Fruit fly (Drosophila melanogaster): Measurements from ENCODE around the gene CG42249.

Gene CG42249

DNA sequence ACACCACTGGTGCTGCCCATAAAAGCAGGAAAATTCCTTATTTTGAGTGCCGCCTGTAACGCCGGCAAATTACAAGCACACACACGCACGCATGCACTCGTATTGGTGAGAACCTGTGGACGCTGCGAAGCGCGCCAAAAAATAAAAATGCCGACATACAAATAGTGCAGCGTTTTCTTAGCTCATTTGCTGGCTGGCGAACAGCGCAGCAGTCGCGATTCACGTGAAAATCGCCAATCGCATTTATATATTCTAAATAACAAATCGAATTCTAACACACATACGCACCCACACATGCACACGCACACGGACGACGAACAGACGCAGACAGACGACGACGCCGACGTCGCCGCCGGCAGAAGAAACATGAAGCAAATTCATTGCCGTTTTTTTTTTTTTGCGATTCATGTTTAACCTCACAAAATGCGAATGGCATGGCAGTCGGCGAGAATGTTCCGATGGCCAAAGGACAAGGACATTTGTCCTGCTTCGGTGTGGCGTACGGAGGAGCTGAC lies 51.5 kb downstream of the CG42249 start:
- TF ChIP-seq Hr96 (GFP tag; optimal IDR thresholded peaks at IDR 0.05) (no peak), kay (GFP tag; ENCODE audit: borderline replicate concordance) (no peak), cic (GFP tag; optimal IDR thresholded peaks at IDR 0.05) (peak; percentile 9), CG14711 (tag; optimal IDR thresholded peaks at IDR 0.05) (no peak), CG7045 (GFP tag; optimal IDR thresholded peaks at IDR 0.05) (no peak), CG11617 (GFP tag; optimal IDR thresholded peaks at IDR 0.05) (no peak), CG1620 (GFP tag; optimal IDR thresholded peaks at IDR 0.05) (no peak), Clk (GFP tag; optimal IDR thresholded peaks at IDR 0.05) (no peak), CG7101 (tag; optimal IDR thresholded peaks at IDR 0.05) (no peak), Crg-1 (GFP tag; optimal IDR thresholded peaks at IDR 0.05) (no peak), ovo (GFP tag; optimal IDR thresholded peaks at IDR 0.05) (no peak), bab1 (GFP tag; optimal IDR thresholded peaks at IDR 0.05) (no peak), toe (GFP tag; optimal IDR thresholded peaks at IDR 0.05) (no peak), pad (GFP tag; optimal IDR thresholded peaks at IDR 0.05) (no peak), tj (GFP tag; optimal IDR thresholded peaks at IDR 0.05) (peak; percentile 61), CG33017 (tag; optimal IDR thresholded peaks at IDR 0.05) (no peak), cnc (optimal IDR thresholded peaks at IDR 0.05) (no peak), CG5204 (GFP tag; optimal IDR thresholded peaks at IDR 0.05) (no peak), Mnt (GFP tag; optimal IDR thresholded peaks at IDR 0.05) (peak; percentile 81), CG12768 (GFP tag; optimal IDR thresholded peaks at IDR 0.05) (no peak)

DNA sequence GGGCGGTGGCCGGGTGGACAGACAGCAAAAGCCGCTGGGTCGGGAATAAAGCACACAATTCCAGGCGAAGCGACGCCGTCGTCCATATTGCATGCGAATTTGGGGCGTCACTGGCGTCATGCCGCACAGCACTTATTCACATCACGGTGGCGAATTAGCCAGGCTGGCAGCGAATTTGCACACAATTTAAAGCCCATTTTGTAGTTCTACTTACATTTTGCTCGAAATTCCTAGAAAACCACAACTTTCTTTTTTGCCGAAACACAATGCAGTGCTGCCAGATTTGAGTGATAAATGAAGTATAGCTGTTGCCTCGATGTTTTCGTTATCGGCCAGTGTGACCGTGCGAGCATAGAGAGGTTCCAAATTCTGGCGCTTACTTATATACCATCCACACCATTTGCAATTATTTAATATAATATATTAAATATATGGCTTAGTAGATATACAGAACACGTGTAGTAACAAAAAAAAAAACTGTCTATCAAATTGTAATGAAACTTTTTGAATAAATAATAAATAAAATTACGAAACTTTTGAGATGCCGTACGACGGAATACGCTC lies 52.3 kb downstream of the CG42249 start, which contains the start of gene Ran:
Ran (minus strand) TSS at position 445 of the 564 bp plus-strand sequence.
- TF ChIP-seq kay (GFP tag; ENCODE audit: borderline replicate concordance): no peak
- TF ChIP-seq bab1 (GFP tag; optimal IDR thresholded peaks at IDR 0.05): peak; percentile 53

DNA sequence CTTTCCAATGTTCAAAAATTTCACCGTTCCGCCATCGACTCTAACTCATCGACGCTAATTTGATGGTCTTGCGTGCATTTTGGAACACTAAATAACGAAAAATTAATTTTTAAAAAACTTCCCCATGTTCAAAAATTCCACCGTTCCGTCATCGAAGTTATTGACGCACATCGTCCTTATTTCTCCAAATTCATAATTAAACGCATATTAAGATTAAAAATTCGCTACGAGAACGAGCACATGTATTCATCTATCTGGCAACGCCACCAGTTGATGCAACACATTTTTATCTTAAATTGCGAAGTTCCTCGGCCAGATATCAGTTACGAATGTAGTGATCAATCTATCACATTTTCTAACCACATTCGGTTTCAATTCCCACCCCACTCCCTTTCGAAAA lies 53.1 kb downstream of the CG42249 start, which contains the start of gene Lint-1:
Lint-1 (plus strand) TSS at position 123 of the 400 bp plus-strand sequence.
- peak; percentile 6 for TF ChIP-seq ovo (GFP tag; optimal IDR thresholded peaks at IDR 0.05)
- TF ChIP-seq CG14711 (tag; optimal IDR thresholded peaks at IDR 0.05): no peak
- TF ChIP-seq kay (GFP tag; ENCODE audit: borderline replicate concordance): no peak
- peak; percentile 66 for TF ChIP-seq CG1620 (GFP tag; optimal IDR thresholded peaks at IDR 0.05)
- TF ChIP-seq tj (GFP tag; optimal IDR thresholded peaks at IDR 0.05): peak; percentile 21
- no peak for TF ChIP-seq CG33017 (tag; optimal IDR thresholded peaks at IDR 0.05)
- no peak for TF ChIP-seq cic (GFP tag; optimal IDR thresholded peaks at IDR 0.05)
- no peak for TF ChIP-seq pad (GFP tag; optimal IDR thresholded peaks at IDR 0.05)
- peak; percentile 31 for TF ChIP-seq CG5204 (GFP tag; optimal IDR thresholded peaks at IDR 0.05)
- peak; percentile 37 for TF ChIP-seq toe (GFP tag; optimal IDR thresholded peaks at IDR 0.05)
- TF ChIP-seq bab1 (GFP tag; optimal IDR thresholded peaks at IDR 0.05): peak; percentile 19
- TF ChIP-seq CG7101 (tag; optimal IDR thresholded peaks at IDR 0.05): peak; percentile 33
- TF ChIP-seq Crg-1 (GFP tag; optimal IDR thresholded peaks at IDR 0.05): no peak
- TF ChIP-seq Mnt (GFP tag; optimal IDR thresholded peaks at IDR 0.05): peak; percentile 89

DNA sequence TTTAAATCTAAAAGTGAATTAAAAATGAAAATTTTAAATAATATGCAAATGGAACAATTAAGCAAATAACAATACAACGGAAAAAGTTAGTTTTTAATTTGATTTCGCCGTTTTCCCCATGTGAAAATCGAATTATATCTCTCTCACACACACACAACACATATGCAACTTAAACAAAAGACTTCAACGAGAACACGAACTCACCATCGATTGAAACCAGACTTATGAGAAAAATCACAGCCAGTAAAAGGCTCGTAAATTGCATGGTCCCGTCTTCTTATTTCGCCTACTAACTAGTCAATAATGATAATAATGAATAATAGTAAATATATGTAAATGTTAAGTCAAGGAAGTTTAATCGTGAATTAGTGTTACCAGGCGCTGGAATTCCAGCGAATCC lies 57.3 kb downstream of the CG42249 start:
- TF ChIP-seq tj (GFP tag; optimal IDR thresholded peaks at IDR 0.05) (no peak), bab1 (GFP tag; optimal IDR thresholded peaks at IDR 0.05) (no peak), kay (GFP tag; ENCODE audit: borderline replicate concordance) (peak; percentile 49), CG11617 (GFP tag; optimal IDR thresholded peaks at IDR 0.05) (no peak), CG5204 (GFP tag; optimal IDR thresholded peaks at IDR 0.05) (no peak)

DNA sequence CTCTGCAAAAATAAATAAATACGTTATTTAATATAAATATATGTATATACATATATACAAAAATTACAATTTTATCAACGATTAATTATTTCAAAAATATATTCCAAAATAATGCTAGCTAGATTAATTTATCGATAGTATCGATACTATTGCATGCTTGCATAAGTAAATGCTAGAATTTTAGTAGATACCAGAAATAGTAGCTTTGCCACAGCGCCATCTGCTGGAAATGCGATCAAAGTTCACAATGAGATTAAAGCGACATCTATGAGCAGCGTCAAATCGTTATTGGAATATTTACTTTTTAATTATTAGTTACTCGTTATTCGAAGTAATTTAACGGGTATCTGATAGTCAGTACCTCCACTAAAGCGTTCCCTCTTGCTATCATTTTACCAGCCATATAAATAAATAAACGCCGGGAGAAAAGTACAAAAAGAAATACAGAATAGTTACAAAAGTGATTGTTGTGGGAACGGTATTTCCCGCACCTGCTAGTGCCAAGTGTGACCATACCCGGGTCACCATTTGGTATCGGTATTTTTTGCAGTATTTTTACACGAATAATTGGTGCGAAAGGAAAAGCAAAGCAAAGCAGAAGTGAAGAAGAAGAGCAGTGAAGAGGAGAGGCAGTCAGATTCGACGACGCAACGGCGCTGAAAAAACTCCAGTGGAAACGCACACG lies 57.9 kb downstream of the CG42249 start, which contains the start of the genes rtv and Dlic:
rtv (minus strand) TSS at position 165 of the 685 bp plus-strand sequence.
Dlic (plus strand) TSS at position 596 of the 685 bp plus-strand sequence.
- TF ChIP-seq CG1620 (GFP tag; optimal IDR thresholded peaks at IDR 0.05) (peak; percentile 19), CG12768 (GFP tag; optimal IDR thresholded peaks at IDR 0.05) (no peak), CG14711 (tag; optimal IDR thresholded peaks at IDR 0.05) (no peak), toe (GFP tag; optimal IDR thresholded peaks at IDR 0.05) (no peak), bab1 (GFP tag; optimal IDR thresholded peaks at IDR 0.05) (peak; percentile 5), cic (GFP tag; optimal IDR thresholded peaks at IDR 0.05) (no peak), pad (GFP tag; optimal IDR thresholded peaks at IDR 0.05) (peak; percentile 50), Hr96 (GFP tag; optimal IDR thresholded peaks at IDR 0.05) (no peak), ovo (GFP tag; optimal IDR thresholded peaks at IDR 0.05) (peak; percentile 21), CG7045 (GFP tag; optimal IDR thresholded peaks at IDR 0.05) (no peak), kay (GFP tag; ENCODE audit: borderline replicate concordance) (peak; percentile 73), tj (GFP tag; optimal IDR thresholded peaks at IDR 0.05) (no peak), Clk (GFP tag; optimal IDR thresholded peaks at IDR 0.05) (no peak), Crg-1 (GFP tag; optimal IDR thresholded peaks at IDR 0.05) (no peak), Mnt (GFP tag; optimal IDR thresholded peaks at IDR 0.05) (peak; percentile 12), cnc (optimal IDR thresholded peaks at IDR 0.05) (no peak), CG7101 (tag; optimal IDR thresholded peaks at IDR 0.05) (peak; percentile 23), CG11617 (GFP tag; optimal IDR thresholded peaks at IDR 0.05) (no peak), CG33017 (tag; optimal IDR thresholded peaks at IDR 0.05) (no peak), CG5204 (GFP tag; optimal IDR thresholded peaks at IDR 0.05) (peak; percentile 23)
